Worm (Caenorhabditis elegans) whole organism, midembryonic: Measurements from ENCODE around the gene Y37H2A.1.

Experiments used
- T22C8.4 ChIP-seq: fragments of 200-800 bp; sonication (Bioruptor generic); IDR thresholded peaks from 2 replicates; pipeline ENCODE4 v1.3.6; 2022; ENCODE audit warnings: missing genetic modification characterization, missing compliant biosample characterization
- cog-1 ChIP-seq: sonication (generic microtip); optimal IDR thresholded peaks from 2 replicates; lab custom pipeline; 2016; ENCODE audit warnings: missing genetic modification characterization, missing compliant biosample characterization
- flt-1 ChIP-seq: fragments of 200-800 bp; sonication (Bioruptor generic); IDR thresholded peaks from 2 replicates; pipeline ENCODE4 v1.3.6; 2022; ENCODE audit warnings: missing genetic modification characterization, missing compliant biosample characterization
- med-1 ChIP-seq: sonication (generic microtip); optimal IDR thresholded peaks from 2 replicates; lab custom pipeline; 2017; ENCODE audit warnings: missing genetic modification characterization, mild to moderate bottlenecking, missing compliant biosample characterization, antibody characterized with exemption, missing genetic modification reagents; ENCODE audit not compliant: insufficient read depth
- tab-1 ChIP-seq: fragments of 200-800 bp; sonication (Bioruptor generic); IDR thresholded peaks from 2 replicates; pipeline ENCODE4 v1.3.6; 2022; ENCODE audit warnings: missing genetic modification characterization, missing compliant biosample characterization
- ztf-23 ChIP-seq: fragments of 200-800 bp; sonication (Bioruptor generic); IDR thresholded peaks from 2 replicates; pipeline ENCODE4 v1.3.6; 2022; ENCODE audit warnings: missing genetic modification reagents, missing genetic modification characterization, missing compliant biosample characterization
- ztf-29 ChIP-seq: fragments of 200-800 bp; sonication (Bioruptor generic); IDR thresholded peaks from 2 replicates; pipeline ENCODE4 v1.3.6; 2022; ENCODE audit warnings: missing genetic modification reagents, missing genetic modification characterization, missing compliant biosample characterization

ce11 chrV:18123639-18124038 lies 15.6 kb downstream of the Y37H2A.1 start, which contains the start of gene fbxa-107:
- TF ChIP-seq ztf-29, result no peak
- TF ChIP-seq cog-1 (tag; lab: Kevin White, UChicago), result no peak
- no peak for TF ChIP-seq med-1 (GFP tag; lab: Kevin White, UChicago)
- no peak for TF ChIP-seq ztf-23 (GFP tag; lab: Robert Waterston, UW)
- no peak for TF ChIP-seq flt-1 (GFP tag; lab: Robert Waterston, UW)
- TF ChIP-seq tab-1, result no peak
- TF ChIP-seq T22C8.4 (GFP tag; lab: Robert Waterston, UW), result no peak
